Worm (Caenorhabditis elegans) whole organism, mixed stage, embryonic: ENCODE results near the gene ceh-18.

Source experiments
- M03D4.4 ChIP-seq: sonication (generic microtip); optimal IDR thresholded peaks from 2 replicates; lab custom pipeline; 2017; ENCODE audit warnings: mild to moderate bottlenecking, missing genetic modification characterization, missing compliant biosample characterization
- ceh-83 ChIP-seq: fragments of 200-800 bp; sonication (Bioruptor generic); optimal IDR thresholded peaks from 2 replicates; lab custom pipeline; 2018; ENCODE audit warnings: mild to moderate bottlenecking, missing genetic modification characterization, missing compliant biosample characterization
- ces-1 ChIP-seq: fragments of 150-350 bp; optimal IDR thresholded peaks from 2 replicates; lab custom pipeline; 2014; ENCODE audit warnings: missing biosample characterization, missing genetic modification reagents, missing genetic modification characterization
- cnd-1 ChIP-seq: fragments of 200-800 bp; sonication (Bioruptor generic); optimal IDR thresholded peaks from 2 replicates; lab custom pipeline; 2018; ENCODE audit warnings: mild to moderate bottlenecking, missing genetic modification characterization, missing compliant biosample characterization
- drap-1 ChIP-seq: fragments of 200-800 bp; sonication (Bioruptor generic); optimal IDR thresholded peaks from 3 replicates; lab custom pipeline; 2018; ENCODE audit warnings: mild to moderate bottlenecking, missing genetic modification characterization, missing compliant biosample characterization
- elt-1 ChIP-seq: sonication (generic microtip); optimal IDR thresholded peaks from 2 replicates; lab custom pipeline; 2017; ENCODE audit warnings: missing genetic modification characterization, mild to moderate bottlenecking, missing compliant biosample characterization, antibody characterized with exemption, moderate library complexity, borderline replicate concordance; ENCODE audit not compliant: insufficient read depth
- elt-3 ChIP-seq: fragments of 150-350 bp; optimal IDR thresholded peaks from 2 replicates; lab custom pipeline; 2014; ENCODE audit warnings: missing biosample characterization, missing genetic modification characterization
- flh-1 ChIP-seq: fragments of 200-800 bp; sonication (Bioruptor generic); optimal IDR thresholded peaks from 2 replicates; lab custom pipeline; 2018; ENCODE audit warnings: mild to moderate bottlenecking, missing genetic modification characterization, moderate library complexity, missing compliant biosample characterization
- ham-2 ChIP-seq: fragments of 200-800 bp; sonication (Bioruptor generic); optimal IDR thresholded peaks from 2 replicates; lab custom pipeline; 2018; ENCODE audit warnings: mild to moderate bottlenecking, missing genetic modification characterization, missing compliant biosample characterization
- hlh-1 ChIP-seq: fragments of 150-350 bp; optimal IDR thresholded peaks from 2 replicates; lab custom pipeline; 2014; ENCODE audit warnings: missing biosample characterization, missing genetic modification reagents, missing genetic modification characterization
- lin-13 ChIP-seq: fragments of 150-350 bp; optimal IDR thresholded peaks from 2 replicates; lab custom pipeline; 2014; ENCODE audit warnings: missing biosample characterization, missing genetic modification characterization
- lin-32 ChIP-seq: fragments of 200-800 bp; sonication (Bioruptor generic); optimal IDR thresholded peaks from 2 replicates; lab custom pipeline; 2018; ENCODE audit warnings: mild to moderate bottlenecking, missing genetic modification characterization, missing compliant biosample characterization
- mab-5 ChIP-seq: fragments of 150-350 bp; optimal IDR thresholded peaks from 2 replicates; lab custom pipeline; 2014; ENCODE audit warnings: missing biosample characterization, missing genetic modification characterization
- mep-1 ChIP-seq: fragments of 150-350 bp; optimal IDR thresholded peaks from 2 replicates; lab custom pipeline; 2017; ENCODE audit warnings: missing biosample characterization, missing genetic modification reagents, missing genetic modification characterization, inconsistent platforms
- mls-2 ChIP-seq: sonication (generic microtip); optimal IDR thresholded peaks from 2 replicates; lab custom pipeline; 2016; ENCODE audit warnings: mild to moderate bottlenecking, missing genetic modification characterization, moderate library complexity, missing compliant biosample characterization
- nhr-12 ChIP-seq: fragments of 150-350 bp; optimal IDR thresholded peaks from 2 replicates; lab custom pipeline; 2014; ENCODE audit warnings: missing biosample characterization, missing genetic modification characterization
- nhr-2 ChIP-seq: fragments of 150-350 bp; optimal IDR thresholded peaks from 2 replicates; lab custom pipeline; 2014; ENCODE audit warnings: missing biosample characterization, missing genetic modification characterization
- nhr-28 ChIP-seq: fragments of 150-350 bp; optimal IDR thresholded peaks from 2 replicates; lab custom pipeline; 2014; ENCODE audit warnings: missing biosample characterization, missing genetic modification characterization
- nhr-76 ChIP-seq: sonication (generic microtip); optimal IDR thresholded peaks from 2 replicates; lab custom pipeline; 2017; ENCODE audit warnings: missing biosample characterization, missing genetic modification characterization
- pha-4 ChIP-seq: fragments of 150-350 bp; optimal IDR thresholded peaks from 2 replicates; lab custom pipeline; 2018; ENCODE audit warnings: missing biosample characterization, missing genetic modification reagents, missing genetic modification characterization
- tbx-8 ChIP-seq: fragments of 200-800 bp; sonication (Bioruptor generic); optimal IDR thresholded peaks from 2 replicates; lab custom pipeline; 2018; ENCODE audit warnings: mild to moderate bottlenecking, missing genetic modification characterization, moderate library complexity, missing compliant biosample characterization
- unc-120 ChIP-seq: sonication (generic microtip); optimal IDR thresholded peaks from 2 replicates; lab custom pipeline; 2017; ENCODE audit warnings: missing genetic modification characterization, missing compliant biosample characterization; ENCODE audit not compliant: poor library complexity, severe bottlenecking
- unc-39 ChIP-seq: fragments of 150-350 bp; optimal IDR thresholded peaks from 2 replicates; lab custom pipeline; 2014; ENCODE audit warnings: missing biosample characterization, missing genetic modification characterization
- unc-62 ChIP-seq: fragments of 150-350 bp; optimal IDR thresholded peaks from 2 replicates; lab custom pipeline; 2014; ENCODE audit warnings: missing biosample characterization, missing genetic modification reagents, missing genetic modification characterization
- zip-8 ChIP-seq: fragments of 150-350 bp; optimal IDR thresholded peaks from 2 replicates; lab custom pipeline; 2014; ENCODE audit warnings: missing biosample characterization, missing genetic modification characterization
- ztf-11 ChIP-seq: fragments of 150-350 bp; optimal IDR thresholded peaks from 2 replicates; lab custom pipeline; 2014; ENCODE audit warnings: missing biosample characterization, missing genetic modification characterization

ceh-18 gene

DNA sequence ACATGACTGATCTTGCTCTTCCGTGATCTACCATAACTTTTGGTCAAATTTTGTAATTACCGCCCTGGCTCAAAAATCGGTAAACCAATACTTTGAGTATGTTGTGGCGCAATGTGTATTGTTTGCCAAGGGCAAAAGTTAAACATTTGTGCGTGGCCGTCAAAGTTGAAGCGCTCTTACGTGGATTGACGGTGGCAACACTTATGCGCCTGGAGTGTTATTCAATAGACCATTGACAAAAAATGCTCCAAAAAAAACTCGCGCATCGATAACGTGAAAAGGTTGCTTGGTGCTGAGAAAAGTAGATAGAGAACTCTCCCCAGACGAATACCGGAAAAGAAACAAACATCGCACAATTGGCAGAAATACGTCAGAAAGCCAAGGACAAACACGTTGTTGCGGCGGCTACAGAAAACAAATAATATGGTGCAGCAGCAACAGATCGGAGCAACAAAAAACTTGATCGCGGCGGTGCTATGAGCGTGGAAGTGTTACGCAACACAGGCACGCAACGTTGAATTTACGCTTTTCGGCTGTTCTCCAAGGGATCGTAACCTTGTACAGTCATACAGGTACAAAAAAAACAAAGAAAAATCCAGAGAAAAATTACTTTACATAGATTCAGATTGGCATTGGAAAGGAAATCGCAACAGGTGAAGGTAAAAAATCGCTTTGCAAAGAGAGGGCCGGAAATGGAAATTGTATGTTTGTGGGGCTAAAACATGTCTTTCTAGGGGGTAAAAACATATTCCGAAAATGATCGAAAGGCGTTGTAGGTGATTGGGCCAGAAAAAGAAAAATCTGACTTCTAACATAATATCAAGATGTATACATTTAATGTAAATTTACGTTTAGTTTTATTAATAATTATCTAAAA, 23.4 kb downstream of the ceh-18 start:
- TF ChIP-seq unc-62 (GFP tag; lab: Kevin White, UChicago) (no peak), nhr-76 (tag; lab: Kevin White, UChicago) (no peak), unc-120 (no peak), zip-8 (tag; lab: Kevin White, UChicago) (peak; percentile 66)

DNA sequence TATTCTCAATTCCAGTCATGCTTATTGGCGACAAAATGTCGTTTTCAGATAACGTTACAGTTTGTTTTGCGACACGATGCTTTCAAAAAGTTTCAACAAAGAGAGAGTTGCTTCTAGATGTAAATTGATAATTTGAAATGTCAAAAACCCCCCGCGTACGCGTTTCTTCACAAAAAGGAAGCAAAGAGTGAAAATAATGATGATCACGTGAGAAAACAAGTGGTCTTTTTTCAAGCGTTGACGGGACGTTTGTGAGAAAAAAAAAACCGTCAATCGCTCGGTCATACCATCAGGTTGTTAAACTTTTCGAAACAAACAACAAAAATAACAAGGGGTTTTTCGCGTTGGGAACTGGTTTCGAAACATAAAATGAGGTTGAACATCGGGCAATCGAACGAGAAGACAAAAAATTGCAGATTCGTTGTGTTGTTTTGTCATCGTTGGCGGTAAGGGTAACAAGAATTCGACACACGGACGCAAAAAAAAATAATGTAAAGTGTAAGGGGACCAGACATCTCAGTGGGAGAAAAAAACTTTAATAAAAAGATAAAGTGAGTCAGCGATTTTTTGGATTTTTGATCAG, 25.4 kb downstream of the ceh-18 start:
- TF ChIP-seq drap-1 (GFP tag; lab: Kevin White, UChicago) (no peak), nhr-76 (tag; lab: Kevin White, UChicago) (no peak), lin-13 (tag; lab: Kevin White, UChicago) (no peak)

DNA sequence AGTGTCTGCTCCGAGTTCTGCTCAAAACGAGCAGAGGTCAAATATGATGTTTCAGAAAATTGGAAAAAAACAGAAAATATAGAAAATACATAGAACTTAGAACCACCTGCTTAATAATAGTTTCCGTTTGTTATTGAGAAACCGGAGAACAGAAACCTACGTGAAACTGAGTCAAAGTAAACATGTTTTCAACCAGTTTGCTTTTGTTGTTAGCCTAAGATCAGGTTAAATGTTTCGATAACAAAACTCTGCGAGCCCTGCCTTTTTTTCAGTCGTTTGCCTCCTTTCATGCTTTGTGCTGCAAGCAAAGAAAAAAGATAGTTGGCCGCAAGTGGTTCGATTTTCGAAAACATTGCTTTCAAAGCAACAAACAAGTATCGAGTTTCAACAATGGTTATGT, 26.7 kb downstream of the ceh-18 start:
- TF ChIP-seq lin-13 (tag; lab: Kevin White, UChicago) (no peak), unc-62 (GFP tag; lab: Kevin White, UChicago) (no peak), cnd-1 (tag; lab: Kevin White, UChicago) (no peak), nhr-76 (tag; lab: Kevin White, UChicago) (no peak), flh-1 (GFP tag; lab: Kevin White, UChicago) (no peak), mls-2 (tag; lab: Kevin White, UChicago) (no peak), ces-1 (GFP tag; lab: Kevin White, UChicago) (no peak), mep-1 (tag; lab: Kevin White, UChicago) (no peak), mab-5 (no peak), hlh-1 (no peak)

DNA sequence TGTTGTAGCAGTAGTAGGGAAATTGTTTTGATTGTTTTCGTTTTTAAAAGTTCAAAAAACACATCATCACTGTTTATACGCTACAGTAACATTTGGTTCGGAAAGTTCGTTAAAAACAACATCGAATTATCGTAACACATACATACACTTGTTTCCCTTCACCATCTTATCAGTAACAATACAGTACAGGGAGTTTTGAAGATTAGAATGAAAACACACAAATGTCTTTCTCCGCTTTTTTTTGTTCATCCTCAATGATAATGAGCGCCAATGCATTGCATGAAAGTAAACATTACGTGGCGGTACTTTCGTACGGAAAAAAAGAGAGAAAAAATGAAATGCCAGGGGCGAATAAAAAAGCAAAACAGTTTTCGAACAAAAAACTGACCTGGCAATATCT, 28.0 kb downstream of the ceh-18 start:
- TF ChIP-seq ham-2 (GFP tag; lab: Kevin White, UChicago) = no peak

DNA sequence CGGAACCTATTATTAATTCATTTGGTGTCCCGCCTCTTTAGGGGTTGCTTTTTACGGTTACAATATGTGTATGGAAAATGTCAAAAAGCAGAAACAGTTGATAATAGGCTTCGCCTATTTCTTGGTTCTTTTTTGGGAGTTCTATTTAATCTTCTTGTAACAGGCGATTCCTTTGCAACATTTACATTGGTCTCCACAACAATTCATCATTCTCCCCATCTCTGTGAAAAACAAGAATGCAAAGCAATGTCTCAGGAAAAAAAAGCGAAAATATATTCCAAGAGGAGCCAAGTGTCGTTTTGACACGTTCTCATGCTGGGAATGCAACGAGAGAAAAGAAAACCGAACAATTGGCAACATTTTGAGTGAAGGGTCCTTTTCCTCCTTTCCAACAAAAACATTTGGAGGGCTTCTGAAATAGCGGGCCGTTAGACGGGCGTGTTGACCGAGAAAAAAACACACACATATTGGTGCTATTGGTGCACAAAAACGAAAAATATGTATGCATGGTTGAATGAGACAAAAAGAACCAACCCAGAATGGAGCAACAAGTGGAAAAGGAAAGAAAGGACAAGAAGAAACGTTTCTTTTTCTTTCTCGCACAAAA, 28.9 kb downstream of the ceh-18 start:
- TF ChIP-seq ces-1 (GFP tag; lab: Kevin White, UChicago) (no peak), unc-39 (tag; lab: Kevin White, UChicago) (no peak), tbx-8 (no peak), ceh-83 (GFP tag; lab: Kevin White, UChicago) (no peak), nhr-28 (tag; lab: Kevin White, UChicago) (no peak), ztf-11 (no peak), nhr-2 (tag; lab: Kevin White, UChicago) (no peak), unc-120 (no peak), drap-1 (GFP tag; lab: Kevin White, UChicago) (no peak), lin-32 (GFP tag; lab: Kevin White, UChicago) (no peak), M03D4.4 (no peak)

DNA sequence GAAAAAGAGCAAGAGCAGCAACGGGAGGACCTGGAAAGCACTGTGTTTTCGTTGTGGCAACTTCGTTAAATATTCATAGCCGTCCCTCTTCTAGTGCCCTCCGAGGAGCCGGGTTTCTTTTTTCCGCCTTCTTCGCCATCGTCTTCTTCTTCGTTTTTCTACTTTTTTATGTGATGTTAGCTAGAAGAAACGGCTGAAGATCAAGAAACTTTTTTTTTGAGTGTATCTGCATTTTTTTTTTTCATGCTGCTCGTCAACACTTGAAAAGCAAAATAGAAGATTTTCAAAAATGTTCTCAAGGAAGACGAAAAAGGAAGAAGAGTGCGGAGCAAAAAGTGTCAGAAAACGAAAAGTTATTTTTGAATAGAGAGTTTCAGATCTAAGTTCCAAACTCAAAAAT, 30.3 kb downstream of the ceh-18 start:
- no peak for TF ChIP-seq ceh-83 (GFP tag; lab: Kevin White, UChicago)
- TF ChIP-seq ces-1 (GFP tag; lab: Kevin White, UChicago) = no peak
- no peak for TF ChIP-seq nhr-2 (tag; lab: Kevin White, UChicago)
- no peak for TF ChIP-seq pha-4 (tag; lab: Kevin White, UChicago)
- no peak for TF ChIP-seq elt-1
- no peak for TF ChIP-seq ztf-11
- TF ChIP-seq drap-1 (GFP tag; lab: Kevin White, UChicago) = no peak
- no peak for TF ChIP-seq hlh-1
- no peak for TF ChIP-seq lin-13 (tag; lab: Kevin White, UChicago)
- TF ChIP-seq elt-3 (tag; lab: Kevin White, UChicago) = no peak
- no peak for TF ChIP-seq nhr-12 (tag; lab: Kevin White, UChicago)
- TF ChIP-seq M03D4.4 = no peak
- TF ChIP-seq, all 35 proteins: peak for 0
